Worm (Caenorhabditis elegans) whole organism, late embryonic: ENCODE data around the gene toe-2.

ENCODE experiments used
- ceh-45 ChIP-seq: fragments of 200-800 bp; sonication (Bioruptor generic); IDR thresholded peaks from 2 replicates; pipeline ENCODE4 v1.3.6; 2022; ENCODE audit warnings: missing genetic modification reagents, missing genetic modification characterization, missing compliant biosample characterization
- ceh-6 ChIP-seq: fragments of 200-800 bp; sonication (Bioruptor generic); optimal IDR thresholded peaks from 2 replicates; lab custom pipeline; 2018; ENCODE audit warnings: mild to moderate bottlenecking, missing genetic modification characterization, missing compliant biosample characterization
- dmd-4 ChIP-seq: sonication (generic microtip); optimal IDR thresholded peaks from 2 replicates; lab custom pipeline; 2016; ENCODE audit warnings: borderline replicate concordance, missing genetic modification characterization, missing compliant biosample characterization
- eyg-1 ChIP-seq: sonication (generic microtip); optimal IDR thresholded peaks from 2 replicates; lab custom pipeline; 2016; ENCODE audit warnings: missing genotype, missing genetic modification characterization, missing compliant biosample characterization
- fkh-10 ChIP-seq: fragments of 150-350 bp; optimal IDR thresholded peaks from 2 replicates; lab custom pipeline; 2014; ENCODE audit warnings: missing biosample characterization, missing genetic modification reagents, missing genetic modification characterization
- nfya-1 ChIP-seq: sonication (generic microtip); optimal IDR thresholded peaks from 2 replicates; lab custom pipeline; 2017; ENCODE audit warnings: missing genetic modification characterization, mild to moderate bottlenecking, missing compliant biosample characterization, antibody characterized with exemption, moderate library complexity
- nhr-11 ChIP-seq: fragments of 150-350 bp; optimal IDR thresholded peaks from 2 replicates; lab custom pipeline; 2014; ENCODE audit warnings: missing biosample characterization, missing genetic modification characterization
- npax-4 ChIP-seq: sonication (generic microtip); optimal IDR thresholded peaks from 2 replicates; lab custom pipeline; 2016; ENCODE audit warnings: missing genetic modification characterization, missing compliant biosample characterization
- tbx-2 ChIP-seq: sonication (generic microtip); optimal IDR thresholded peaks from 2 replicates; lab custom pipeline; 2016; ENCODE audit warnings: missing genetic modification characterization, missing compliant biosample characterization
- ttx-3 ChIP-seq: sonication (generic microtip); optimal IDR thresholded peaks from 2 replicates; lab custom pipeline; 2016; ENCODE audit warnings: missing genetic modification reagents, missing genetic modification characterization, missing compliant biosample characterization
- unc-55 ChIP-seq: sonication (generic microtip); optimal IDR thresholded peaks from 2 replicates; lab custom pipeline; 2017; ENCODE audit warnings: missing biosample characterization, missing genetic modification reagents, missing genetic modification characterization
- unc-86 ChIP-seq: sonication (generic microtip); optimal IDR thresholded peaks from 2 replicates; lab custom pipeline; 2016; ENCODE audit warnings: missing genetic modification characterization, missing compliant biosample characterization

- TF ChIP-seq npax-4 (no peak), ceh-6 (GFP tag; lab: Kevin White, UChicago) (no peak), eyg-1 (tag; lab: Kevin White, UChicago) (no peak), tbx-2 (tag; lab: Kevin White, UChicago) (no peak), nhr-11 (tag; lab: Kevin White, UChicago) (no peak), dmd-4 (no peak), nfya-1 (no peak), ttx-3 (tag; lab: Kevin White, UChicago) (no peak), ceh-45 (GFP tag; lab: Robert Waterston, UW) (no peak), unc-55 (GFP tag; lab: Kevin White, UChicago) (no peak), unc-86 (tag; lab: Kevin White, UChicago) (no peak), fkh-10 (GFP tag; lab: Kevin White, UChicago) (no peak)
These were observed 27.4 kb downstream of the toe-2 start for ce11 chrII:6493709-6494326.
